Worm (Caenorhabditis elegans) whole organism, L4 larva: ENCODE measurements around the gene D1014.13.
"Not testable (repeated sequence)": the region's sequence is repeated elsewhere in the genome, so short reads cannot be mapped to it uniquely, and the experiment has no call there.

ENCODE experiments used
- T26A8.4 ChIP-seq: fragments of 200-800 bp; sonication (Bioruptor generic); IDR thresholded peaks from 2 replicates; pipeline ENCODE4 v1.3.6; 2022; ENCODE audit warnings: missing genetic modification characterization, missing compliant biosample characterization
- aly-2 ChIP-seq: sonication (generic microtip); optimal IDR thresholded peaks from 2 replicates; lab custom pipeline; 2018; ENCODE audit warnings: missing biosample characterization, missing genetic modification characterization
- attf-4 ChIP-seq: sonication (generic microtip); optimal IDR thresholded peaks from 3 replicates; lab custom pipeline; 2017; ENCODE audit warnings: missing biosample characterization, missing genetic modification characterization
- daf-19 ChIP-seq: fragments of 200-800 bp; sonication (Bioruptor generic); conservative IDR thresholded peaks from 2 replicates; pipeline ENCODE4 v1.3.6; 2022; ENCODE audit warnings: missing genetic modification characterization, missing compliant biosample characterization
- dmd-6 ChIP-seq: fragments of 200-800 bp; sonication (Bioruptor generic); IDR thresholded peaks from 2 replicates; pipeline ENCODE4 v1.3.6; 2022; ENCODE audit warnings: missing genetic modification reagents, missing genetic modification characterization, missing compliant biosample characterization
- gei-8 ChIP-seq: fragments of 200-800 bp; sonication (Bioruptor generic); optimal IDR thresholded peaks from 2 replicates; lab custom pipeline; 2018; ENCODE audit warnings: mild to moderate bottlenecking, missing genetic modification characterization, missing compliant biosample characterization
- nhr-25 ChIP-seq: sonication (generic microtip); optimal IDR thresholded peaks from 2 replicates; lab custom pipeline; 2017; ENCODE audit warnings: missing genetic modification characterization, mild to moderate bottlenecking, missing compliant biosample characterization, antibody characterized with exemption, moderate library complexity, borderline replicate concordance; ENCODE audit not compliant: insufficient read depth
- nhr-41 ChIP-seq: fragments of 200-800 bp; sonication (Bioruptor generic); IDR thresholded peaks from 2 replicates; pipeline ENCODE4 v1.3.6; 2022; ENCODE audit warnings: missing genetic modification reagents, missing genetic modification characterization, missing compliant biosample characterization
- nhr-77 ChIP-seq: fragments of 150-350 bp; optimal IDR thresholded peaks from 2 replicates; lab custom pipeline; 2014; ENCODE audit warnings: missing biosample characterization, missing genetic modification characterization
- sdz-12 ChIP-seq: fragments of 200-800 bp; sonication (Bioruptor generic); optimal IDR thresholded peaks from 2 replicates; lab custom pipeline; 2018; ENCODE audit warnings: mild to moderate bottlenecking, missing genetic modification characterization, missing compliant biosample characterization
- unc-39 ChIP-seq: sonication (generic microtip); optimal IDR thresholded peaks from 2 replicates; lab custom pipeline; 2017; ENCODE audit warnings: missing biosample characterization, missing genetic modification characterization
- unc-62 ChIP-seq, 3 experiments: fragments of 150-350 bp in 1 of 3; sonication (generic microtip); optimal IDR thresholded peaks in 2 of 3; peaks in 1 of 3; 1 replicate in 1 of 3; 2 replicates in 2 of 3; lab custom pipeline; 2014 to 2017; ENCODE audit warnings: missing biosample characterization in 3 of 3, missing genetic modification characterization in 3 of 3, missing genetic modification reagents in 3 of 3, missing genotype in 1 of 3

ce11 chrV:8180745-8181144 is 35.3 kb downstream of the D1014.13 start:
- not testable (repeated sequence) for TF ChIP-seq T26A8.4 (GFP tag; lab: Robert Waterston, UW); daf-19 (GFP tag; lab: Robert Waterston, UW); nhr-77; nhr-41 (GFP tag; lab: Robert Waterston, UW); dmd-6 (GFP tag; lab: Robert Waterston, UW); attf-4 (tag; lab: Kevin White, UChicago); nhr-25; aly-2 (tag; lab: Kevin White, UChicago); gei-8; unc-62 (GFP tag; optimal IDR thresholded peaks at IDR 0.05 in 1 of 2; lab: Kevin White, UChicago); unc-62 (tag; optimal IDR thresholded peaks at IDR 0.05; lab: Kevin White, UChicago); sdz-12 (GFP tag; lab: Kevin White, UChicago); unc-39 (tag; lab: Kevin White, UChicago)
